Worm (Caenorhabditis elegans): ENCODE measurements around the gene chmp-7.
A peak's percentile ranks its signal among the peaks of the same experiment; 100 is the strongest.

Gene chmp-7

ce11 chrII:9060332-9060840, 5.6 kb downstream of the chmp-7 start (continued):
- TF ChIP-seq egl-27 (tag; optimal IDR thresholded peaks at IDR 0.05): no peak
- TF ChIP-seq attf-4 (tag; optimal IDR thresholded peaks at IDR 0.05): no peak
- TF ChIP-seq zag-1 (tag; optimal IDR thresholded peaks at IDR 0.05): peak; percentile 47
- TF ChIP-seq zip-11 (GFP tag; IDR thresholded peaks at IDR 0.05): no peak
- TF ChIP-seq dmd-8 (GFP tag; IDR thresholded peaks at IDR 0.05): no peak
- TF ChIP-seq F26F4.8 (GFP tag; conservative IDR thresholded peaks at IDR 0.05): no peak
- TF ChIP-seq duxl-1 (tag; optimal IDR thresholded peaks at IDR 0.05; ENCODE audit: poor library complexity): no peak
- peak; percentile 73 for TF ChIP-seq fkh-10 (GFP tag; optimal IDR thresholded peaks at IDR 0.05)
- TF ChIP-seq lin-1 (GFP tag; IDR thresholded peaks at IDR 0.05): no peak; the same call in 1 of the 2 replicates
- peak; percentile 84 for TF ChIP-seq T20F7.1 (GFP tag; optimal IDR thresholded peaks at IDR 0.05)
- peak in 1 of 2 experiments; percentile 91 for TF ChIP-seq hif-1 (tag; optimal IDR thresholded peaks at IDR 0.05)
- peak; percentile 96 for TF ChIP-seq rbr-2 (tag; optimal IDR thresholded peaks at IDR 0.05)
- TF ChIP-seq snpc-4 (tag; optimal IDR thresholded peaks at IDR 0.05): no peak
- TF ChIP-seq gei-8 (GFP tag; optimal IDR thresholded peaks at IDR 0.05): no peak
- peak; percentile 79 for TF ChIP-seq spr-1 (tag; optimal IDR thresholded peaks at IDR 0.05)
- peak; percentile 85 for TF ChIP-seq dmd-6 (GFP tag; IDR thresholded peaks at IDR 0.05)
- peak; percentile 95 for TF ChIP-seq mxl-3 (GFP tag; optimal IDR thresholded peaks at IDR 0.05)
- TF ChIP-seq madf-9 (GFP tag; conservative IDR thresholded peaks at IDR 0.05): peak; percentile 60; the same call in 1 of the 2 replicates
- TF ChIP-seq zfp-2 (tag; optimal IDR thresholded peaks at IDR 0.05): peak; percentile 56
- TF ChIP-seq nhr-41 (GFP tag; IDR thresholded peaks at IDR 0.05): peak; percentile 28; the same call in 1 of the 2 replicates
- peak; percentile 51 for TF ChIP-seq nhr-102 (tag; optimal IDR thresholded peaks at IDR 0.05)
- peak; percentile 11 for TF ChIP-seq lin-15B (tag; optimal IDR thresholded peaks at IDR 0.05)
- peak; percentile 100 for TF ChIP-seq aha-1 (tag)
- no peak for TF ChIP-seq unc-39 (tag; optimal IDR thresholded peaks at IDR 0.05)
- peak; percentile 97 for TF ChIP-seq mep-1 (tag; optimal IDR thresholded peaks at IDR 0.05)
- peak in 1 of 2 experiments; percentile 47 for TF ChIP-seq ZK546.5 (tag; optimal IDR thresholded peaks at IDR 0.05)
- TF ChIP-seq mdt-29 (GFP tag; IDR thresholded peaks at IDR 0.05): peak; percentile 49; the same call in 1 of the 2 replicates
- TF ChIP-seq ceh-44 (GFP tag; IDR thresholded peaks at IDR 0.05): peak; percentile 43; the same call in 1 of the 2 replicates
- TF ChIP-seq ceh-82 (tag; optimal IDR thresholded peaks at IDR 0.05): no peak
- TF ChIP-seq F37D6.2 (tag; optimal IDR thresholded peaks at IDR 0.05): peak; percentile 93
- no peak for TF ChIP-seq R02D3.7 (tag; optimal IDR thresholded peaks at IDR 0.05)
- TF ChIP-seq set-16 (GFP tag; IDR thresholded peaks at IDR 0.05): peak; percentile 97
- peak; percentile 74 for TF ChIP-seq jun-1 (tag; optimal IDR thresholded peaks at IDR 0.05)
- peak; percentile 76 for TF ChIP-seq arid-1 (GFP tag; conservative IDR thresholded peaks at IDR 0.05)
- TF ChIP-seq nhr-77 (tag; optimal IDR thresholded peaks at IDR 0.05): peak; percentile 96
- peak; percentile 81 for TF ChIP-seq ceh-20 (GFP tag; IDR thresholded peaks at IDR 0.05)
- peak in 1 of 2 experiments; percentile 81 for TF ChIP-seq daf-16 (GFP tag; optimal IDR thresholded peaks at IDR 0.05)
- peak; percentile 88 for TF ChIP-seq daf-16 (tag; optimal IDR thresholded peaks at IDR 0.05)
- TF ChIP-seq sdz-12 (GFP tag; optimal IDR thresholded peaks at IDR 0.05): no peak
- no peak for TF ChIP-seq ceh-32 (tag; optimal IDR thresholded peaks at IDR 0.05; ENCODE audit: poor library complexity)
- peak; percentile 85 for TF ChIP-seq hlh-30 (tag; optimal IDR thresholded peaks at IDR 0.05; ENCODE audit: insufficient read depth)
- peak; percentile 98 for TF ChIP-seq dve-1 (tag; optimal IDR thresholded peaks at IDR 0.05; ENCODE audit: insufficient read depth)
- TF ChIP-seq tag-97 (GFP tag; IDR thresholded peaks at IDR 0.05): no peak
- no peak for TF ChIP-seq ZK337.2 (GFP tag; IDR thresholded peaks at IDR 0.05)
- no peak for TF ChIP-seq daf-19 (GFP tag; conservative IDR thresholded peaks at IDR 0.05)
- peak; percentile 19 for TF ChIP-seq ceh-28 (tag; optimal IDR thresholded peaks at IDR 0.05)
- peak; percentile 81 for TF ChIP-seq nhr-48 (tag; optimal IDR thresholded peaks at IDR 0.05)
- peak; percentile 75; the same call in 1 of the 2 replicates for TF ChIP-seq zfp-3 (GFP tag; conservative IDR thresholded peaks at IDR 0.05)
- peak; percentile 58 for TF ChIP-seq nhr-111 (GFP tag; optimal IDR thresholded peaks at IDR 0.05)
- TF ChIP-seq unc-130 (GFP tag; optimal IDR thresholded peaks at IDR 0.05): no peak
- no peak for TF ChIP-seq Y105C5A.15 (GFP tag; IDR thresholded peaks at IDR 0.05)

All from whole organism, L4 larva.